Fruit fly (Drosophila melanogaster) whole organism, prepupa: ENCODE data around the gene Alg9.

Experiments used
- CG10669 ChIP-seq: fragments of 200-800 bp; sonication (Bioruptor generic); optimal IDR thresholded peaks from 3 replicates; lab custom pipeline; 2018; ENCODE audit warnings: missing biosample characterization, mild to moderate bottlenecking, missing genetic modification characterization, moderate library complexity
- CG8632 ChIP-seq: fragments of 200-800 bp; sonication (Bioruptor generic); optimal IDR thresholded peaks from 3 replicates; lab custom pipeline; 2016; ENCODE audit warnings: missing biosample characterization, missing genetic modification characterization
- Hr4 ChIP-seq: fragments of 200-800 bp; sonication (Bioruptor generic); optimal IDR thresholded peaks from 3 replicates; lab custom pipeline; 2016; ENCODE audit warnings: missing biosample characterization, missing genetic modification characterization

DNA sequence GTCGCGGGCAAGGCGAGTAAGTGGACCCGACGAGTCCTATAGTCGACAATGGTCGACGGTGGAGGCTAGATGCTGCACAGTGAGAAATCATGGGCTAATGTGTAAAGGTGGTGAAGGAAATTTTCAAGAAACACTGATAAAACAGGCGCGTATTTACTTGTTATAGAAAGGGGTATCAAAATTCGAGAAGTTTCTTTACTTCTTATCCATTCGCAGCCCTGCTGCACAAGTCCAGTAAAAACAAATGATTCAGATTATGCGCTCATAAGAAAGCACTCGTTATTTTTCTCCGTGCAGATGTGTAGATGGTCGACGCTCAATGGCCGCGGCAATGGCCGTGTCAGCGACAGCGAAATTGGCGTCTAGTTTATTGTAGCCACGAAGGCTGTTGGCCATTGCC, 44.9 kb upstream of the Alg9 start:
- TF ChIP-seq Hr4 (GFP tag; lab: Kevin White, UChicago), result no peak
- no peak for TF ChIP-seq CG10669 (GFP tag; lab: Kevin White, UChicago)
- TF ChIP-seq CG8632 (GFP tag; lab: Kevin White, UChicago), result no peak
